Worm (Caenorhabditis elegans) whole organism, mixed stage, embryonic: ENCODE results near the gene clec-137.

Source experiments
- ceh-39 ChIP-seq: fragments of 150-350 bp; optimal IDR thresholded peaks from 2 replicates; lab custom pipeline; 2014; ENCODE audit warnings: missing biosample characterization, missing genetic modification characterization
- elt-1 ChIP-seq: sonication (generic microtip); optimal IDR thresholded peaks from 2 replicates; lab custom pipeline; 2017; ENCODE audit warnings: missing genetic modification characterization, mild to moderate bottlenecking, missing compliant biosample characterization, antibody characterized with exemption, moderate library complexity, borderline replicate concordance; ENCODE audit not compliant: insufficient read depth
- flh-1 ChIP-seq: fragments of 200-800 bp; sonication (Bioruptor generic); optimal IDR thresholded peaks from 2 replicates; lab custom pipeline; 2018; ENCODE audit warnings: mild to moderate bottlenecking, missing genetic modification characterization, moderate library complexity, missing compliant biosample characterization
- mep-1 ChIP-seq: fragments of 150-350 bp; optimal IDR thresholded peaks from 2 replicates; lab custom pipeline; 2017; ENCODE audit warnings: missing biosample characterization, missing genetic modification reagents, missing genetic modification characterization, inconsistent platforms
- snpc-4 ChIP-seq: fragments of 150-350 bp; optimal IDR thresholded peaks from 2 replicates; lab custom pipeline; 2014; ENCODE audit warnings: missing biosample characterization, missing genetic modification characterization
- unc-62 ChIP-seq: fragments of 150-350 bp; optimal IDR thresholded peaks from 2 replicates; lab custom pipeline; 2014; ENCODE audit warnings: missing biosample characterization, missing genetic modification reagents, missing genetic modification characterization
- ztf-11 ChIP-seq: fragments of 150-350 bp; optimal IDR thresholded peaks from 2 replicates; lab custom pipeline; 2014; ENCODE audit warnings: missing biosample characterization, missing genetic modification characterization

DNA sequence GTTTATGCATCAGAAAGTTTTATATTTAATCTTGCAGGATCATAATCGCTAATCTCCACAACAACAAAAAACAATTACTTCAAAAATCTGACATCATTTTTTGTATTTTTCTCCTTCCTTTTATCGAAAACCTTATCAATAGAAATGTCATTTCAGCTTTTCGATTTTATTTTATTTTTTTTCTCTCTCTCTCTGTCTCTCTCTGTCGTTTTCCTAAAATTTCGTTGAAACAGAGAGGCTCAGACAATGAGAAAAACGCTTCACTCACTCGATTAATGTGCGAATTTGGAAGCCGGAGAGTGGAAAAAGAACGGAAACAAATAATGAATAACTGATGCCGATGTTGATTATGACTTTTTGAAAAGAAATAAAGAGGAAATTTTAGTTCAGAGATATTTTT is 13.7 kb downstream of the clec-137 start:
- no peak for TF ChIP-seq snpc-4
- TF ChIP-seq flh-1 (GFP tag; lab: Kevin White, UChicago), result no peak
- no peak for TF ChIP-seq mep-1
- no peak for TF ChIP-seq ztf-11 (tag; lab: Kevin White, UChicago)
- no peak for TF ChIP-seq unc-62 (GFP tag; lab: Kevin White, UChicago)
- TF ChIP-seq ceh-39 (tag; lab: Kevin White, UChicago), result no peak
- TF ChIP-seq elt-1 (tag; lab: Kevin White, UChicago), result no peak
